Fruit fly (Drosophila melanogaster): ENCODE data around the gene CG15478.

The CG15478 gene

dm6 chrX:7692740-7693064, 25.0 kb downstream of the CG15478 start (continued):
- TF ChIP-seq Taf1 (GFP tag; IDR thresholded peaks at IDR 0.05) (peak; percentile 73), CG13424 (tag; optimal IDR thresholded peaks at IDR 0.05) (peak; percentile 70), dimm (GFP tag; IDR thresholded peaks at IDR 0.05) (no peak), trh (GFP tag; optimal IDR thresholded peaks at IDR 0.05) (no peak), CG4854 (GFP tag; optimal IDR thresholded peaks at IDR 0.05) (peak; percentile 43), D (optimal IDR thresholded peaks at IDR 0.05) (no peak), D (GFP tag; optimal IDR thresholded peaks at IDR 0.05) (no peak), al (GFP tag; IDR thresholded peaks at IDR 0.05) (peak; percentile 65), CG12391 (tag; optimal IDR thresholded peaks at IDR 0.05) (peak; percentile 71), CG12155 (GFP tag; optimal IDR thresholded peaks at IDR 0.05) (peak; percentile 60), CG6254 (GFP tag; optimal IDR thresholded peaks at IDR 0.05) (peak; percentile 11), Camta (GFP tag; optimal IDR thresholded peaks at IDR 0.05) (peak; percentile 61), HLH4C (GFP tag; IDR thresholded peaks at IDR 0.05; ENCODE audit: partially characterized antibody) (no peak), vfl (GFP tag; optimal IDR thresholded peaks at IDR 0.05) (no peak), dm (GFP tag; optimal IDR thresholded peaks at IDR 0.05) (peak; percentile 26), E2f1 (GFP tag; IDR thresholded peaks at IDR 0.05) (peak; percentile 67), jing (GFP tag; optimal IDR thresholded peaks at IDR 0.05) (peak; percentile 27), CG8765 (GFP tag; IDR thresholded peaks at IDR 0.05) (no peak; the same call in 1 of the 2 replicates), Aef1 (GFP tag; IDR thresholded peaks at IDR 0.05) (peak; percentile 73), CG8944 (GFP tag; optimal IDR thresholded peaks at IDR 0.05) (peak; percentile 33), sisA (GFP tag; IDR thresholded peaks at IDR 0.05) (peak; percentile 70), Mrtf (GFP tag; IDR thresholded peaks at IDR 0.05) (peak; percentile 53; the same call in 1 of the 3 replicates), da (GFP tag; optimal IDR thresholded peaks at IDR 0.05) (no peak), CG11695 (GFP tag; IDR thresholded peaks at IDR 0.05) (peak; percentile 78), bigmax (GFP tag; optimal IDR thresholded peaks at IDR 0.05) (no peak), CG6272 (GFP tag; IDR thresholded peaks at IDR 0.05) (peak; percentile 56; the same call in 1 of the 2 replicates), CG14965 (GFP tag; optimal IDR thresholded peaks at IDR 0.05; ENCODE audit: borderline replicate concordance) (peak; percentile 15), CG33213 (GFP tag; optimal IDR thresholded peaks at IDR 0.05) (peak; percentile 17), CG1603 (tag; optimal IDR thresholded peaks at IDR 0.05) (peak; percentile 66), CG9797 (GFP tag; optimal IDR thresholded peaks at IDR 0.05) (no peak), kay (GFP tag; optimal IDR thresholded peaks at IDR 0.05) (peak; percentile 29), gsb-n (tag; optimal IDR thresholded peaks at IDR 0.05) (peak; percentile 64), rib (GFP tag; IDR thresholded peaks at IDR 0.05) (no peak), Bteb2 (GFP tag; optimal IDR thresholded peaks at IDR 0.05) (peak; percentile 63), trem (tag; optimal IDR thresholded peaks at IDR 0.05) (peak; percentile 31), ind (GFP tag; optimal IDR thresholded peaks at IDR 0.05) (peak; percentile 71), CG30403 (GFP tag; optimal IDR thresholded peaks at IDR 0.05) (peak; percentile 55), salm (tag; optimal IDR thresholded peaks at IDR 0.05) (peak; percentile 19), fru (optimal IDR thresholded peaks at IDR 0.05) (no peak), Xbp1 (GFP tag; optimal IDR thresholded peaks at IDR 0.05) (peak; percentile 66), ken (GFP tag; IDR thresholded peaks at IDR 0.05) (peak; percentile 70; the same call in 2 of the 3 replicates), HLH3B (GFP tag; IDR thresholded peaks at IDR 0.05) (peak; percentile 72), CG17568 (GFP tag; optimal IDR thresholded peaks at IDR 0.05) (peak; percentile 28), CG16779 (GFP tag; IDR thresholded peaks at IDR 0.05) (peak; percentile 74), dmrt11E (tag; optimal IDR thresholded peaks at IDR 0.05) (no peak), sc (optimal IDR thresholded peaks at IDR 0.05) (no peak), sc (GFP tag; optimal IDR thresholded peaks at IDR 0.05) (peak; percentile 17), CG3407 (GFP tag; optimal IDR thresholded peaks at IDR 0.05) (peak; percentile 55), HHEX (GFP tag; optimal IDR thresholded peaks at IDR 0.05) (peak; percentile 66), CG9437 (GFP tag; optimal IDR thresholded peaks at IDR 0.05) (no peak), pan (optimal IDR thresholded peaks at IDR 0.05) (no peak), pan (GFP tag; optimal IDR thresholded peaks at IDR 0.05 in 1 of 2, IDR thresholded peaks at IDR 0.05 in 1 of 2) (peak in 1 of 2 experiments; percentile 78), CG3995 (GFP tag; optimal IDR thresholded peaks at IDR 0.05) (peak; percentile 2)

All from whole organism, embryonic.